Worm (Caenorhabditis elegans) whole organism, L3 larva: ENCODE measurements around the gene F42G4.7.

ENCODE experiments used
- R02D3.7 ChIP-seq: fragments of 150-350 bp; optimal IDR thresholded peaks from 2 replicates; lab custom pipeline; 2014; ENCODE audit warnings: missing biosample characterization, missing genetic modification characterization
- ZK546.5 ChIP-seq: sonication (generic microtip); optimal IDR thresholded peaks from 2 replicates; lab custom pipeline; 2017; ENCODE audit warnings: missing biosample characterization, missing genetic modification characterization
- aly-2 ChIP-seq: fragments of 150-350 bp; optimal IDR thresholded peaks from 2 replicates; lab custom pipeline; 2014; ENCODE audit warnings: missing biosample characterization, missing genetic modification characterization
- ceh-16 ChIP-seq: sonication (generic microtip); optimal IDR thresholded peaks from 2 replicates; lab custom pipeline; 2017; ENCODE audit warnings: missing biosample characterization, missing genetic modification characterization
- ceh-28 ChIP-seq: fragments of 150-350 bp; optimal IDR thresholded peaks from 2 replicates; lab custom pipeline; 2014; ENCODE audit warnings: missing biosample characterization, missing genetic modification reagents, missing genetic modification characterization
- ceh-82 ChIP-seq: fragments of 150-350 bp; optimal IDR thresholded peaks from 2 replicates; lab custom pipeline; 2014; ENCODE audit warnings: missing biosample characterization, missing genetic modification characterization
- egl-5 ChIP-seq: fragments of 150-350 bp; optimal IDR thresholded peaks from 2 replicates; lab custom pipeline; 2017; ENCODE audit warnings: missing biosample characterization, missing genetic modification reagents, missing genetic modification characterization, inconsistent platforms
- elt-1 ChIP-seq: fragments of 150-350 bp; optimal IDR thresholded peaks from 2 replicates; lab custom pipeline; 2014; ENCODE audit warnings: missing biosample characterization, missing genetic modification characterization
- elt-2 ChIP-seq: sonication (generic microtip); optimal IDR thresholded peaks from 2 replicates; lab custom pipeline; 2016; ENCODE audit warnings: missing genetic modification reagents, mild to moderate bottlenecking, missing genetic modification characterization, missing compliant biosample characterization
- eor-1 ChIP-seq, 2 experiments: fragments of 150-350 bp; optimal IDR thresholded peaks; 2 replicates each; lab custom pipeline; 2014 to 2018; ENCODE audit warnings: missing biosample characterization in 2 of 2, missing genetic modification characterization in 2 of 2
- fos-1 ChIP-seq: fragments of 150-350 bp; optimal IDR thresholded peaks from 2 replicates; lab custom pipeline; 2014; ENCODE audit warnings: missing biosample characterization, missing genetic modification characterization
- lin-15B ChIP-seq: fragments of 150-350 bp; optimal IDR thresholded peaks from 2 replicates; lab custom pipeline; 2014; ENCODE audit warnings: missing biosample characterization, missing genetic modification characterization
- lin-39 ChIP-seq: fragments of 150-350 bp; optimal IDR thresholded peaks from 2 replicates; lab custom pipeline; 2018; ENCODE audit warnings: missing biosample characterization, missing genetic modification reagents, missing genetic modification characterization
- lsy-12 ChIP-seq: sonication (generic microtip); optimal IDR thresholded peaks from 2 replicates; lab custom pipeline; 2016; ENCODE audit warnings: mild to moderate bottlenecking, missing genetic modification characterization, missing compliant biosample characterization
- nfya-1 ChIP-seq: sonication (generic microtip); optimal IDR thresholded peaks from 2 replicates; lab custom pipeline; 2017; ENCODE audit warnings: missing genetic modification characterization, mild to moderate bottlenecking, missing compliant biosample characterization, antibody characterized with exemption, moderate library complexity; ENCODE audit not compliant: insufficient read depth
- nhr-23 ChIP-seq: fragments of 150-350 bp; optimal IDR thresholded peaks from 2 replicates; lab custom pipeline; 2014; ENCODE audit warnings: missing biosample characterization, missing genetic modification reagents, missing genetic modification characterization
- nhr-237 ChIP-seq: fragments of 150-350 bp; optimal IDR thresholded peaks from 2 replicates; lab custom pipeline; 2014; ENCODE audit warnings: missing biosample characterization, missing genetic modification characterization
- nhr-25 ChIP-seq: sonication (generic microtip); optimal IDR thresholded peaks from 2 replicates; lab custom pipeline; 2017; ENCODE audit warnings: missing biosample characterization, missing genetic modification characterization
- nhr-28 ChIP-seq: fragments of 150-350 bp; optimal IDR thresholded peaks from 2 replicates; lab custom pipeline; 2014; ENCODE audit warnings: missing biosample characterization, missing genetic modification characterization
- nhr-43 ChIP-seq: sonication (generic microtip); optimal IDR thresholded peaks from 2 replicates; lab custom pipeline; 2016; ENCODE audit warnings: mild to moderate bottlenecking, missing genetic modification characterization, missing compliant biosample characterization; ENCODE audit not compliant: poor library complexity, severe bottlenecking
- nhr-76 ChIP-seq: fragments of 150-350 bp; sonication (generic microtip); optimal IDR thresholded peaks from 5 replicates; lab custom pipeline; 2014; ENCODE audit warnings: missing biosample characterization, missing genetic modification characterization
- nhr-77 ChIP-seq: fragments of 150-350 bp; optimal IDR thresholded peaks from 2 replicates; lab custom pipeline; 2014; ENCODE audit warnings: missing biosample characterization, missing genetic modification characterization
- pha-4 ChIP-seq: fragments of 150-350 bp; optimal IDR thresholded peaks from 2 replicates; lab custom pipeline; 2014; ENCODE audit warnings: missing biosample characterization, missing genetic modification reagents, missing genetic modification characterization
- pqm-1 ChIP-seq: fragments of 150-350 bp; optimal IDR thresholded peaks from 2 replicates; lab custom pipeline; 2017; ENCODE audit warnings: missing biosample characterization, missing genetic modification characterization, inconsistent platforms
- sea-2 ChIP-seq: fragments of 150-350 bp; sonication (generic microtip); optimal IDR thresholded peaks from 4 replicates; lab custom pipeline; 2014; ENCODE audit warnings: missing biosample characterization, missing genetic modification reagents, missing genetic modification characterization
- skn-1 ChIP-seq: fragments of 150-350 bp; optimal IDR thresholded peaks from 2 replicates; lab custom pipeline; 2014; ENCODE audit warnings: missing biosample characterization, missing genetic modification characterization
- tbx-2 ChIP-seq: sonication (generic microtip); optimal IDR thresholded peaks from 2 replicates; lab custom pipeline; 2016; ENCODE audit warnings: mild to moderate bottlenecking, missing genetic modification characterization, missing compliant biosample characterization
- ztf-4 ChIP-seq: fragments of 150-350 bp; optimal IDR thresholded peaks from 2 replicates; lab custom pipeline; 2014; ENCODE audit warnings: missing biosample characterization, missing genetic modification characterization

The F42G4.7 gene

ce11 chrII:13013966-13014365 is 33.1 kb downstream of the F42G4.7 start, which contains the start of gene F18A11.5:
F18A11.5 (minus strand) TSS chrII:13014286.
- TF ChIP-seq nfya-1 (tag; lab: Kevin White, UChicago) (peak; percentile 12), nhr-25 (tag; lab: Kevin White, UChicago) (no peak), nhr-77 (tag; lab: Kevin White, UChicago) (no peak), nhr-28 (tag; lab: Kevin White, UChicago) (no peak), lin-39 (peak; percentile 5), nhr-237 (tag; lab: Kevin White, UChicago) (no peak), ceh-28 (peak; percentile 5), lsy-12 (tag; lab: Kevin White, UChicago) (no peak), nhr-43 (tag; lab: Kevin White, UChicago) (no peak), nhr-23 (tag; lab: Kevin White, UChicago) (no peak), R02D3.7 (tag; lab: Kevin White, UChicago) (no peak), lin-15B (tag; lab: Kevin White, UChicago) (no peak), nhr-76 (tag; lab: Kevin White, UChicago) (no peak), ZK546.5 (tag; lab: Kevin White, UChicago) (no peak), ceh-16 (no peak), skn-1 (tag; lab: Kevin White, UChicago) (no peak), tbx-2 (tag; lab: Kevin White, UChicago) (no peak)

- TF ChIP-seq nhr-25 (tag; lab: Kevin White, UChicago), result no peak
- no peak for TF ChIP-seq eor-1 (tag; optimal IDR thresholded peaks at IDR 0.05; lab: Kevin White, UChicago)
- no peak for TF ChIP-seq ztf-4
- no peak for TF ChIP-seq R02D3.7 (tag; lab: Kevin White, UChicago)
- TF ChIP-seq nhr-77 (tag; lab: Kevin White, UChicago), result no peak
- no peak for TF ChIP-seq nhr-76 (tag; lab: Kevin White, UChicago)
- no peak for TF ChIP-seq pha-4 (tag; lab: Kevin White, UChicago)
- no peak for TF ChIP-seq fos-1 (tag; lab: Kevin White, UChicago)
- no peak for TF ChIP-seq nhr-237 (tag; lab: Kevin White, UChicago)
- no peak for TF ChIP-seq sea-2
- TF ChIP-seq egl-5 (tag; lab: Kevin White, UChicago), result no peak
- TF ChIP-seq aly-2 (tag; lab: Kevin White, UChicago), result no peak
Measured at ce11 chrII:13012684-13013083, 34.4 kb downstream of the F42G4.7 start.

ce11 chrII:13007717-13008461 is 39.2 kb downstream of the F42G4.7 start, which contains the start of gene oig-2:
oig-2 (minus strand) TSS chrII:13008164.
- no peak for TF ChIP-seq aly-2 (tag; lab: Kevin White, UChicago)
- TF ChIP-seq elt-1, result peak; percentile 85
- TF ChIP-seq ceh-82, result no peak
- TF ChIP-seq nhr-25 (tag; lab: Kevin White, UChicago), result peak; percentile 43
- TF ChIP-seq, all 47 proteins: peak for 2

- TF ChIP-seq elt-2 (tag; lab: Kevin White, UChicago) (peak; percentile 84), pqm-1 (tag; lab: Kevin White, UChicago) (peak; percentile 62), nhr-23 (tag; lab: Kevin White, UChicago) (peak; percentile 20), skn-1 (tag; lab: Kevin White, UChicago) (no peak), nhr-43 (tag; lab: Kevin White, UChicago) (peak; percentile 14)
Measured at ce11 chrII:13006283-13006682, 40.8 kb downstream of the F42G4.7 start.

- peak; percentile 30 for TF ChIP-seq pha-4 (tag; lab: Kevin White, UChicago)
- no peak for TF ChIP-seq nhr-25 (tag; lab: Kevin White, UChicago)
- TF ChIP-seq elt-2 (tag; lab: Kevin White, UChicago), result peak; percentile 45
Measured at ce11 chrII:13004872-13005252, 42.2 kb downstream of the F42G4.7 start.
